Worm (Caenorhabditis elegans): ENCODE data around the gene T22D1.17.

Gene T22D1.17

DNA sequence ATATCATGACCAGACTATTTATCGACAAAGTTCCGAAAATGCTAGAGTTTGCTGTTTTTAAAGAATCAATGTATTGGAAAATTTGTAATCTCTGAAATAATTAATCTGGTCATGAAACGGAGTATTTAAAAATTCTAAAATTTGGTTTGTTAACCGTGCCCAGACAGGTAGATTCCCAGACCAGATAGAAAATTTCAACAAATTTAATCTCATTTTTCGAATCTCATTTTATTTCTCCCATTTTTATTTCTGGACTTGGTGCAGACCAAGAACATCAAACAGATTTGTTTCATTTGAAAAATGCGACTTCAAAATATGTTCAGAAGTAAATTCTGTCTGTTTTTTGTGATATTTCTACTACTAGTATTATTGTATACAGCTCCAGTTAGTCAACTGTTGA is 17.3 kb downstream of the T22D1.17 start, which contains the start of gene T22D1.1:
Gene T22D1.1, plus strand, starts transcription at position 301 of the 400 bp plus-strand sequence.
- TF ChIP-seq hmg-11 (tag; optimal IDR thresholded peaks at IDR 0.05) = no peak
- no peak for TF ChIP-seq jun-1 (tag; optimal IDR thresholded peaks at IDR 0.05)

DNA sequence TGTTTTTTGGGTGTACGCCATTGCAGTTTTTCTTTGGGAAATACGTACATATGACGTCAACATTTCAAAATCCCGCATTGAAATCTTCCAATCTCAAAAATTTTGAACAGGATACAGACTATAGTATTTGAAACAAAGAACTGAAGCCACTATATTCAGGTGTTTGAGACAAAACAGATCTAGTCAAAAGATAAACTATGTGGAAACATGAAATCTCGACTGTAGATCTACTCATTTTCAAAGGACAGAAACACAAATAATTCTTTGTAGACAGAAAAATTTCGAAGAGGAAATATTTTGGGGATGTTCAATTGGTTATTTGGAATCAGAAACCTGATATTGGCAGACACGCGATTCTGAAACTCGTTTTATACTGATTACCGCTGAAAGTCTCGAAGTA is 19.7 kb downstream of the T22D1.17 start:
- TF ChIP-seq elt-1 (tag; optimal IDR thresholded peaks at IDR 0.05) = peak; percentile 78
- TF ChIP-seq nhr-237 (tag; optimal IDR thresholded peaks at IDR 0.05) = no peak
- TF ChIP-seq fkh-2 (tag; optimal IDR thresholded peaks at IDR 0.05) = no peak
- TF ChIP-seq ztf-11 (tag; optimal IDR thresholded peaks at IDR 0.05) = no peak

DNA sequence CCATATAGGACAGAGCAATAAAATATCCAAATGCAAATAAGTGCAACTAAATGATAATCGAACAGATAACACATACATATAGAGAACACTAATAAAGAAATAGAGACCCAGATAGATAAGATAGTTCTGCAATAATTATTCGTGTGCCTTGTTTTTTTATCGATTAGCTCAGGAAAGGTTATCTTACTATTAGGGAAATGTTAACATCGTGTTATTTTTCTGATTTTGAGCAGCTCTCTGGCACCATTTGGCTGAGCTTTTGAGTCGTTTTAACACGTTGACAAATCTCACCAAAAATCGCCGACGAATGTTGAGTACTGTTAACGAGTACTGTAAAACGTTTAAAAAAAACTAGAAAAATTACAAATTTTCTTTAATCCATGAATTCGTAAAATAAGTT is 22.6 kb downstream of the T22D1.17 start, which contains the start of gene cest-6:
Gene cest-6, minus strand, starts transcription at position 101 of the 400 bp plus-strand sequence.
- no peak for TF ChIP-seq fos-1 (tag; optimal IDR thresholded peaks at IDR 0.05)
- TF ChIP-seq jun-1 (tag; optimal IDR thresholded peaks at IDR 0.05) = no peak
- no peak for TF ChIP-seq elt-2 (tag; optimal IDR thresholded peaks at IDR 0.05)
- no peak for TF ChIP-seq ztf-11 (tag; optimal IDR thresholded peaks at IDR 0.05)
- no peak for TF ChIP-seq egl-27 (tag; optimal IDR thresholded peaks at IDR 0.05)
- TF ChIP-seq sea-2 (GFP tag; optimal IDR thresholded peaks at IDR 0.05) = no peak
- TF ChIP-seq zag-1 (tag; optimal IDR thresholded peaks at IDR 0.05) = no peak
- TF ChIP-seq elt-1 (tag; optimal IDR thresholded peaks at IDR 0.05) = no peak
- no peak for TF ChIP-seq nhr-12 (tag; optimal IDR thresholded peaks at IDR 0.05)

DNA sequence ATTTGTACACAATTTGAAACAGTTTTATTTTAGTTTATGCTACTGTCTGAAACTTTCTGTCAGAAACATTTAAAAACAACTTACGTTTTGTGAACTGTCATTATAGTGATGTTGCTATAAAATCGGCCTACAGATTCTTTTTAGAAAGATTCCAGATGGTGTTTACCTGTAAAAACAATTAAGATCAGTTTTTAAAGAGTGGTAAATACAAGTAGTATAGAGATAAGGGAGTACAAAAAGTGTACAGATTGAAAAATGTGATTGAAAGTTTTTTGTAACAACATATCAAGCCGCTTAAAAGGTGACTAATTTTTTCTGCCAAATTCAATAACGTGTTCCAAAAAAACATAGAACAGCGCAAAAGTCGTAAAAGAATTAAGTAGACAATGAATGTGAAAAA is 31.8 kb downstream of the T22D1.17 start, which contains the start of gene npr-12:
Gene npr-12, minus strand, starts transcription at position 101 of the 400 bp plus-strand sequence.
- no peak for TF ChIP-seq pha-4 (tag; optimal IDR thresholded peaks at IDR 0.05)
- TF ChIP-seq ceh-9 (tag; optimal IDR thresholded peaks at IDR 0.05) = no peak
- no peak for TF ChIP-seq sea-2 (GFP tag; optimal IDR thresholded peaks at IDR 0.05)
- no peak for TF ChIP-seq nhr-28 (tag; optimal IDR thresholded peaks at IDR 0.05)
- no peak for TF ChIP-seq daf-12 (tag; optimal IDR thresholded peaks at IDR 0.05)
- no peak for TF ChIP-seq nhr-25 (tag; optimal IDR thresholded peaks at IDR 0.05)
- TF ChIP-seq aly-2 (tag; optimal IDR thresholded peaks at IDR 0.05) = no peak
- TF ChIP-seq jun-1 (tag; optimal IDR thresholded peaks at IDR 0.05) = no peak

DNA sequence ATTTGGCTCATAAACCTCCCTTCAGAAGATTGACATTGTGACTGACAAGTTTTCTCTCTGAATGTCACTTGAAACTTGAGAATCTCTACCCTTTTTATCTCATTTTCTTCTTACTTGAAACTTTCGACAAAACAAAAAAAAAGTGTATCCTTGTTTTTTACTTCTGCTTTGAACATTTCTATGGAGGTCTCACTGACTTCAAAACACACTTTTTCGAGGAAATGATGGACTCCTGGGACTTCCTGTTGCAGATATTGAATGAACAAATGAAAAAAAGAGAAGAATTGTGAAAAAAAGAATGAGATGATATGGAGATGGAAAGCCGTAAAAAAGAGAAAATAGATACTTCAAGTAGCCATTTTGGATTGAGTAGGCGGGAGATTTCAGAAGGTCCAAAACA is 35.3 kb downstream of the T22D1.17 start:
- TF ChIP-seq fkh-10 (GFP tag; optimal IDR thresholded peaks at IDR 0.05) = peak; percentile 62
- no peak for TF ChIP-seq mdl-1 (tag; optimal IDR thresholded peaks at IDR 0.05)

DNA sequence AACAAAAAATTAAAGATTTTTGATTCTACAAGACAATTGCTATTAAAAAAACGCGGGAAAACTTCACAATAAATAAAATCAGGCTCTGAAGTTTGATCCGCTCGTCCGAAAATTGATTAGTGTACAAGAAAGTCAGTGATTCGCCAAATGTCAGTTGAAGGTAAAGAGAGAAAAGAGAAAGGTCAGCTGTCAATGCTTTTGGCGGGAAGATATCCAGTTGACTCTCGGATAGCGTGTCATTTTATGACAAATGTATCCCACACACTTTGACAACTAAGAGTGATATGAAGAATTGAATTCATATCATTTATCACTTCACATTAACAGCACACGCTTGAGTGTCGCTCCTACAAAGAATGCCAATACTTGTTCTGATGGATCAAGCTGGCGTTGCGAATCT is 41.0 kb downstream of the T22D1.17 start:
- peak; percentile 7 for TF ChIP-seq lin-39 (tag; optimal IDR thresholded peaks at IDR 0.05)
- TF ChIP-seq nfya-1 (tag; optimal IDR thresholded peaks at IDR 0.05; ENCODE audit: insufficient read depth) = peak; percentile 22
- TF ChIP-seq nhr-237 (tag; optimal IDR thresholded peaks at IDR 0.05) = no peak

DNA sequence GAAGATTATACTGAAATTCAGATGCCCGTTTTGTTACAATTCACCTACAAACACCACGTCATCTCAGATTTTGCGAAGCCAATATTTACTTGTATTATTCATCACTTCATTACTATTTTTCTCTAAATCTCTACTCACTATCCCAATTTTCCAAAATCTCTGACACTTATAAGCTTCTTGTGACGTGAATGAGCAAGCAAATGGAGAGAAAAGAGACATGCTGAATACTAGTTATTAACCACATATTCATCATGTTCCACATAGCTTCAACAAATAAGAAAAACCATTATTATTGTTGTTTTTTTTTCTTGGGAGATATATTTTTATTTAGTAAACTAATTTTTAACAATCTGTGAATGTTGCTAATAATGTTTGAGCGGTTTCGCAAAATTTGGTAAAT is 45.5 kb downstream of the T22D1.17 start:
- TF ChIP-seq nhr-28 (tag; optimal IDR thresholded peaks at IDR 0.05) = no peak
- TF ChIP-seq hmg-11 (tag; optimal IDR thresholded peaks at IDR 0.05) = no peak
- no peak for TF ChIP-seq lsy-12 (tag; optimal IDR thresholded peaks at IDR 0.05)
- TF ChIP-seq ztf-4 (tag; optimal IDR thresholded peaks at IDR 0.05) = no peak
- no peak for TF ChIP-seq nhr-23 (tag; optimal IDR thresholded peaks at IDR 0.05)
- no peak for TF ChIP-seq snpc-4 (tag; optimal IDR thresholded peaks at IDR 0.05)
- TF ChIP-seq R02D3.7 (tag; optimal IDR thresholded peaks at IDR 0.05) = no peak
- TF ChIP-seq pha-4 (tag; optimal IDR thresholded peaks at IDR 0.05) = no peak
- TF ChIP-seq lin-15B (tag; optimal IDR thresholded peaks at IDR 0.05) = no peak
- no peak for TF ChIP-seq tbx-2 (tag; optimal IDR thresholded peaks at IDR 0.05)
- no peak for TF ChIP-seq ceh-82 (tag; optimal IDR thresholded peaks at IDR 0.05)
- no peak for TF ChIP-seq pqm-1 (tag; optimal IDR thresholded peaks at IDR 0.05)
- TF ChIP-seq sea-2 (GFP tag; optimal IDR thresholded peaks at IDR 0.05) = no peak
- TF ChIP-seq fkh-10 (GFP tag; optimal IDR thresholded peaks at IDR 0.05) = no peak
- no peak for TF ChIP-seq ceh-9 (tag; optimal IDR thresholded peaks at IDR 0.05)
- no peak for TF ChIP-seq elt-1 (tag; optimal IDR thresholded peaks at IDR 0.05)
- no peak for TF ChIP-seq eor-1 (tag; optimal IDR thresholded peaks at IDR 0.05)
- no peak for TF ChIP-seq ama-1 (optimal IDR thresholded peaks at IDR 0.05)

All from whole organism, L3 larva.